Fruit fly (Drosophila melanogaster): ENCODE measurements around the gene eIF3a.

Gene eIF3a

DNA sequence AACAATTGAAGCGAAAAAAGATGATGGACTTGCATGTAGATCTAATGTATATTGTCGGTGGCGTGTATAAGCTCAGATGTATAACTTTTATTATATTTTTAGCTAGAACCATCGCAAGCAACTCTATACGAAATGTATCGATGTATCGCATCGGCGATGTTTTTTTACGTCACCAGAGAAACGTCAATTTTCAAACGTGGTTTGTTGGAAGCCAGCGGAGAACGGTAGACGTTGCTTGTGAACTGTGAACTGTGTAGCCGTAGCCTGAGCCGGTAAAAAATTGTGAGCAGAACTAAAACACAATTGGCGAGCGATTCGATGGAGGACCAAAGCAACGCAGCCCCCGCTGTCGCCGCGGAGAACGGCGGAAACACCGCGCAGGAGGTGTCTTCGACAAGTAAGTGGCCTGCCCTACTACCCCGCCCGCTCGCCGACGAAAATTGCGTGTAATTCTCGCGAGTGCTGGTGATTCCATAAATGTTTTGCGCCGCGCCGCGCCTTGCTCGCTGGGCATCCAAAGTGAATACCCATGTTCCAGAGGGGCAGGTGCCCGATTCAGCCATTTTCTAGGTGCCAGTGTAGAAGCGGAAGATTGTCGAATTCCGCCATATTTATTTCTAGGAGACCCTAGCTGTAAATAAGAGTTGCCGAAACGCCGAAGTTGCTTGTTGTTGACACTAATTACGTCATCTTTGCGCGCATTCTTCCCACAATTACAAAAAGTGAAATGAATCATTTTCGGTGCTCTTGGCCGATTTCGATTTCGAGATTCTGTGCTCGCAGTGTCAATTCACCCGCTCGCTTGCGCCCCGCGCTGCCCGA lies 30.6 kb downstream of the eIF3a start, which contains the start of gene lost:
Gene lost (plus strand): TSS at position 193 of the 822 bp plus-strand sequence.
- no peak for TF ChIP-seq noc (tag; optimal IDR thresholded peaks at IDR 0.05)

- no peak for TF ChIP-seq noc (tag; optimal IDR thresholded peaks at IDR 0.05)
These were observed 31.6 kb downstream of the eIF3a start, which contains the start of gene CG9853 for dm6 chr3R:4401977-4402589. CG9853 (minus strand) TSS chr3R:4402027.

DNA sequence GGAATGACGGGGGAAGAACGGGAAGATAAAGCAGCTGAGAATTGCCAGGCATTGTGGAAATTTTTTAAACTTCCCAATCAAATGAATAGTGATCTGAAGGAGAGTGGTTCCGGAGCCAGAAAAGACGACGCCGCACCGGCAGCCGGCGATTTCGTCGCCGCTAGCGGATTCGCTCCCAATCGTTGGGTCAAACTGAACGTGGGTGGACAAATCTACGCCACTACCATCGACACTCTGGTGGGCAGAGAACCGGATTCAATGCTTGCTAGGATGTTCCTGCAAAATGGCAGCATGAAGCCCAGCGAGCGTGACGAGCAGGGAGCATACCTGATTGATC lies 33.2 kb downstream of the eIF3a start, which contains the start of gene CG14647:
Gene CG14647 (plus strand): TSS at position 14 of the 337 bp plus-strand sequence.
- no peak for TF ChIP-seq noc (tag; optimal IDR thresholded peaks at IDR 0.05)

DNA sequence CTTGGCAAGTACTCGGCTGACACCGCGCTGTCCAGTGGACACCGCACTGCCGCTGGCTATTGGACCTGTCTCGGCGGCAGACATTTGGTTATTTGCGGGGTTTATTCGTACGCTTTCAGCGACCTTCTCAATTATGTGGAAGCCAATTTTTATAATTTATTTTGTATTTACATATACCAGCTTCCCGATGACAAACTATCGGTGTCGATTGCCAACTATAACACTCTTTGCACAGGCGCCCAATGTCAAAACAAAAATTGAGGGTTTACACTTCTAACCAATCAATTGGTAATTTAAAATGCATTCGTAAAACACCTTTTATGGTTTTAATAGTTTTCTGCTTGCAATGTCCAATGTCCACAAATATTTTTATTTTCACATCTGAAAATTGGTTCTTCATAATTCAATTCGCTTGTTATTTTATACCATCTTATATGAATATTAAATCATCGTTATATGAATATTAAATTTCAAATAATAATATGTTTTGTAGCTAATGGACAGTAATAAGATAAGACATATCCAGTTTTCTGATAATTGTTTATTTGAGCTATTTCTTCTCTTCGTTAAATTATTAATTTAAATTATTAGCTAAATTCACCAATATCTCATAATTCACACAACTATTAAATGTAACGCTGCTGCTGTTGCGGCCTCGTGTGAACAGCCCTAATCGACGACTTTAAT lies 33.7 kb downstream of the eIF3a start:
- TF ChIP-seq noc (tag; optimal IDR thresholded peaks at IDR 0.05) = no peak

DNA sequence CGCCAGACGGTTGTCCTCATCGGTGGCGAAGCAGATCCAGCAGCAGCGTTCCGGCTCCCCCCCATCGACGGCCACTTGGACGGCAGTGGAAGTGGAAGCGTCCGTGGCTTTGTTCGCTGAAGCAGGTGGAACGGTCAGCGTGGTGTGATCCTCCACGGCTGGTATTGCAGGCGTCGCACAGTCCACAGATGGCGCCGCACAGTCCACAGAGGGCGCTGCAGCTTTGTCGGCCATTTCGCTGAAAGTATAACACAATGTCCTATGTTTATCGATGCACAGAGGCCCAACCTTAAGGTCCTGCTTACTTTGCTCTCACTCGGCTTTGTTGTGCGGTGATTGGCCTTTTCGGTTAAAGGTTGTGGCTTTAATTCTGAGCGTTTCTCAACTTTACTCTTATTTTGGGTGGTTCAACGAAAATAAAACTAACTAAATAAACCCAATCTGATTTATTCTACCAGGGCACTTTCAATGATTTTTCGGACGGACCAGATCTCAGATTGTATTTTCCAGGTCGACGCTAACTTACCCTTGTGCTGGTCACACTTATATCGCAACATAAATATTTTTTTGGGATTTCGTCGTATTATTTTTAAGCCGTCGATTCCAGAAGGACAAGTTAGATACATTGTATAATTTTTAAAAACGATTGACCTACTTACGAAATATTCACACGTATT lies 36.2 kb downstream of the eIF3a start, which contains the start of gene CG9855:
Gene CG9855 (minus strand): TSS at position 473 of the 677 bp plus-strand sequence.
- TF ChIP-seq noc (tag; optimal IDR thresholded peaks at IDR 0.05) = no peak

DNA sequence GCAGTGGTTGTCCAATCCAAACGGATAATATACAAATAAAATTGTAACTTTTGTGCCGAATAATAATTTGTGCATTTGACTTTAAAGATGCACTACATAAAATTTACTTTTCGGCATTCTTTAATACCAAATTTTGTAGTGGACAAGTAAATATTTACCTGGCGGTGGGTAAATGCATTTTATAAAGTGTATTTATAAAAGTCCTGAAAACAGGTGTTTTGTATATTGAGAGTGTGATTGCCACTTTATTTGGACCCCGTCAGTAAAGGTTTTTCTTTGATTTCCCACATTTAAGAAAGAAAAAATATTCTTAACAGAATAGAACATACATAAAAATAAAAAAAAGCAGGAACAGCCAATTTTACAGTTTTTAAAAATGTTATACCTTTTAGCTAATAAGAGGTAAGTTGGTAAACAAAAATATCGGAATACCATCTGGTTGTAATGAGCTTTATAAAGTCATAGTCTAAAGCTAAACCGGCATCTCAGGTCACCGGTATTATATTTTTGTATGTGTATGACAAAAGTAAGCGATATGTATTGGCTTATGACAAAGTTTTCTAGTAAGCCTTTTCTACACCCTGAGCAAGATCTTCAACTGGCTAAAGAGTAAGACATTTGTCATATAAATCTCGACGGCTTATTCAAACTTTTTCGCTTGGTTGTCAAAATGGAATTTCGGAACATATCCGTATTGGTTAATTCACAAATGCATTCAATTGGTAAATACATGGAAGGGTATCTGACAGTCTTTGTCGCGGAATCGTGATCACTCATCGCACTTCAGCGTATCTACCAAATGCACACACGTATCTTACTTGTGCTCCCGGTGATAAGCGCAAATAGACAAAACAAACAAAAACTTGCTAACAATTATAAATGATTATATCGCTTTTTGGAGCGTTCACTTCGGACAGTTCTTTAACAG lies 38.8 kb downstream of the eIF3a start:
- TF ChIP-seq noc (tag; optimal IDR thresholded peaks at IDR 0.05) = peak; percentile 96

dm6 chr3R:4394117-4394516 lies 39.6 kb downstream of the eIF3a start, which contains the start of gene CG34112:
CG34112 (minus strand) TSS chr3R:4394259.
- no peak for TF ChIP-seq noc (tag; optimal IDR thresholded peaks at IDR 0.05)

- no peak for TF ChIP-seq noc (tag; optimal IDR thresholded peaks at IDR 0.05)
These were observed 43.6 kb downstream of the eIF3a start, which contains the start of gene CG14646 for dm6 chr3R:4390133-4390532. CG14646 (plus strand) TSS chr3R:4390366.

dm6 chr3R:4387490-4387889 lies 46.2 kb downstream of the eIF3a start, which contains the start of gene tub:
tub (plus strand) TSS chr3R:4387742.
- peak; percentile 31 for TF ChIP-seq noc (tag; optimal IDR thresholded peaks at IDR 0.05)

- no peak for TF ChIP-seq noc (tag; optimal IDR thresholded peaks at IDR 0.05)
These were observed 51.5 kb downstream of the eIF3a start for dm6 chr3R:4382165-4382564.

DNA sequence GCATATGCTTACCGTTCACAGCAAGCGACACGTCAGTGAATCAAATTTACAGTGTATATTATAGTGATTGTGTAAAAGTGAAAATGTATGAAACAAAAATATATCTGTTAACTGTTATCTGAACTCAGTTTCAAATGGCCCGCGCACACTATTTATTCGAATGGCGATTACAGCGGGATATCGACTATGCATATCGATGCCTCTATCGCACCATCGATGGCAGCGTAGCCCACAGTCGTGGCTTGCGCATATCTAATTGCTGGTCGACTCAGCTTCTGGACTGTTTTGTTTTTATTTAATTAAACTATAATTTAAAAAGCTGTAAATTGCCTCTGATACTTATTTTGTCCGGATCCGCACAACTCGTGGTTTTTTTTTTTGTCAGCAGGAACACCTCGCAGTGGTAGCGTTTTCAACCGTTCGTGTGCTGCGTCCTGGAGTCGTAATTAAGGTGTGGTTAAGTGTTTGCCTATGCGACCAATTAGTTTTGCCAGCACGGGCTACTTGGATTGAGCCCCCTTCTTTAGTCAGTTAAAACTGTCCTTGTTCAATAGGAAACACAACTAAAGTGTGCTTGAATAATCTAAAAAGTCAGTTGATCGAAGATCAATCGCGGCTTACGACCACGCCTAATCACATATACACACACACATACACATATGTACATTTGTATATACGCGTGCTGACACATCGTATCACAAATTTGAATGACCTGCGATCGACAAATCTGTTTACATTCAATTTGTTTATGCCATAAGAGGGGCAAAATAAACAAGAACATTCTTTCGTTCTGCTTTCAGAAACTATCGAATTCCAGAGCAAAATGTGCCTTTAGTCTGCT lies 52.4 kb downstream of the eIF3a start, which contains the start of gene Cont:
Gene Cont (plus strand): TSS at position 228 of the 841 bp plus-strand sequence.
- no peak for TF ChIP-seq noc (tag; optimal IDR thresholded peaks at IDR 0.05)
